Worm (Caenorhabditis elegans): ENCODE results near the gene aipl-1.

DNA sequence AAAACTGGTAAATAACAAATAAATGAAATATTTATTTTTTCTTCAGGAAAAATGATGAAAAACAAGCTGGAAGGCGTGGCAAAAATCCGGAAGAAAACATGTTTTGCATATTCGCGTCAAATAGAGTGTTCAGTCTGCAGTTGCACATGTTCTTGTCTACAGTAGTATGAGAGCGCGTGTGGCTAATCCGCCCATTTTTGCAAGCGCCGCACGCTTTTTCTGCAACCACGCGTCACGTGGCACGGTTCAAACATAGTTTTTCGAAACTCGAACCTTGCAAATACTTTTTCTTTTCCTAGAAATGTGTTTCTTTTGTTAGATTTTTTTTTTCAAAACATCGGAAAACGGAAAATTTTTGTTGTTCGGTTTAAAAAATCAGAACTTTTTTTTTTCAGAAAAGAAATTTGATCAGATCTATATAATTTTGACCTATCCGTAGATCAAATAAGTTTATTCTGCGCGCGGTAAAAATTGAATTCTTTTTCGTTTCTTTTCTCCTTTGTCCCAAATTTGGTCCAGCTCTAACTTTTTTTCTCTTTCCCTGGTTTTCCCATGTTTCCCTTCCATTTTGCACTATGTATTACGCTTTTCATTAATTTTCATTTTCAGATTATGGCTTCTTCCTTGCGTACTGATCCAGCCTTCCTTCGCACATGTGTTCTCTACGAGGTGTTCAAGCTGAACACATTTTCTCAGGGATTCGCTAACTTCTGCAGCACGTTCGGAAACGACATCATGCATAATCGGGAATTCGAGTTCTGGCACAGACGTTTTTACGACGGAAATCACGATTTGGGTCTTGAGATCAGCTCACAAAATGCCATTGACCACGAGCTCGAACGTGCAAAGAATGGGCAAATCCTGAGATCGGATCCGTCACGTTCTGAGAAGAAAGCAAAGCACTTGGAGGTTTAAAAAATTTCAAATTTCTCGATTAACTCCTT lies 47.8 kb upstream of the aipl-1 start, which contains the start of gene Y75B12B.1:
- TF ChIP-seq fos-1 (tag; optimal IDR thresholded peaks at IDR 0.05) (no peak), mdl-1 (tag; optimal IDR thresholded peaks at IDR 0.05) (no peak), egl-27 (tag; optimal IDR thresholded peaks at IDR 0.05) (no peak), ceh-28 (tag; optimal IDR thresholded peaks at IDR 0.05) (no peak), ztf-11 (tag; optimal IDR thresholded peaks at IDR 0.05) (no peak), elt-3 (tag; optimal IDR thresholded peaks at IDR 0.05) (no peak), tbx-2 (tag; optimal IDR thresholded peaks at IDR 0.05) (no peak), aly-2 (tag; optimal IDR thresholded peaks at IDR 0.05) (no peak), ceh-82 (tag; optimal IDR thresholded peaks at IDR 0.05) (no peak), mml-1 (tag; optimal IDR thresholded peaks at IDR 0.05) (no peak), lin-39 (tag; optimal IDR thresholded peaks at IDR 0.05) (no peak), R02D3.7 (tag; optimal IDR thresholded peaks at IDR 0.05) (no peak)
